Worm (Caenorhabditis elegans) whole organism, L1 larva: ENCODE measurements around the gene tat-1.

Source experiments
- C04F5.9 ChIP-seq: sonication (generic microtip); optimal IDR thresholded peaks from 2 replicates; lab custom pipeline; 2016; ENCODE audit warnings: missing genetic modification characterization, missing compliant biosample characterization
- C16A3.4 ChIP-seq: fragments of 150-350 bp; optimal IDR thresholded peaks from 2 replicates; lab custom pipeline; 2014; ENCODE audit warnings: missing biosample characterization, missing genetic modification characterization
- C34B4.2 ChIP-seq: sonication (generic microtip); optimal IDR thresholded peaks from 2 replicates; lab custom pipeline; 2017; ENCODE audit warnings: mild to moderate bottlenecking, missing genetic modification characterization, missing compliant biosample characterization
- Y116A8C.19 ChIP-seq: sonication (generic microtip); optimal IDR thresholded peaks from 2 replicates; lab custom pipeline; 2016; ENCODE audit warnings: missing compliant biosample characterization, missing genetic modification characterization, borderline replicate concordance
- aly-2 ChIP-seq: fragments of 150-350 bp; optimal IDR thresholded peaks from 2 replicates; lab custom pipeline; 2014; ENCODE audit warnings: missing biosample characterization, missing genetic modification characterization
- ama-1 ChIP-seq: fragments of 150-350 bp; optimal IDR thresholded peaks from 2 replicates; lab custom pipeline; 2014
- blmp-1 ChIP-seq: fragments of 150-350 bp; optimal IDR thresholded peaks from 2 replicates; lab custom pipeline; 2014; ENCODE audit warnings: missing biosample characterization, missing genetic modification characterization
- ceh-82 ChIP-seq, 3 experiments: fragments of 150-350 bp in 1 of 3; sonication (generic microtip) in 2 of 3; optimal IDR thresholded peaks; 2 replicates each; lab custom pipeline; 2014 to 2017; ENCODE audit warnings: missing biosample characterization in 3 of 3, missing genetic modification characterization in 3 of 3
- ceh-88 ChIP-seq: fragments of 200-800 bp; sonication (Bioruptor generic); IDR thresholded peaks from 2 replicates; pipeline ENCODE4 v1.3.6; 2022; ENCODE audit warnings: missing genetic modification characterization, missing compliant biosample characterization
- efl-1 ChIP-seq, 4 experiments: fragments of 150-350 bp; optimal IDR thresholded peaks in 3 of 4; peaks in 1 of 4; 1 replicate in 1 of 4; 2 replicates in 3 of 4; lab custom pipeline; 2014; ENCODE audit warnings: missing biosample characterization in 2 of 4, missing genetic modification characterization in 2 of 4, missing genetic modification reagents in 2 of 4
- efl-3 ChIP-seq: fragments of 200-800 bp; sonication (Bioruptor generic); optimal IDR thresholded peaks from 2 replicates; lab custom pipeline; 2018; ENCODE audit warnings: mild to moderate bottlenecking, missing genetic modification characterization, missing compliant biosample characterization
- egl-13 ChIP-seq: sonication (generic microtip); optimal IDR thresholded peaks from 2 replicates; lab custom pipeline; 2016; ENCODE audit warnings: missing genotype, missing genetic modification reagents, missing genetic modification characterization, missing compliant biosample characterization
- egl-27 ChIP-seq, 2 experiments: fragments of 150-350 bp in 1 of 2; sonication (generic microtip); optimal IDR thresholded peaks; 3 replicates each; lab custom pipeline; 2017 to 2018; ENCODE audit warnings: missing biosample characterization in 2 of 2, missing genetic modification characterization in 2 of 2, missing genetic modification reagents in 2 of 2
- elt-2 ChIP-seq: sonication (generic microtip); optimal IDR thresholded peaks from 2 replicates; lab custom pipeline; 2016; ENCODE audit warnings: missing genetic modification characterization, mild to moderate bottlenecking, inconsistent platforms, missing compliant biosample characterization, missing genetic modification reagents
- ets-5 ChIP-seq: fragments of 200-800 bp; sonication (Bioruptor generic); IDR thresholded peaks from 2 replicates; pipeline ENCODE4 v1.3.6; 2022; ENCODE audit warnings: missing genetic modification characterization, missing compliant biosample characterization
- fkh-10 ChIP-seq: sonication (generic microtip); optimal IDR thresholded peaks from 2 replicates; lab custom pipeline; 2017; ENCODE audit warnings: missing biosample characterization, missing genetic modification reagents, missing genetic modification characterization
- fkh-4 ChIP-seq: sonication (generic microtip); optimal IDR thresholded peaks from 2 replicates; lab custom pipeline; 2016; ENCODE audit warnings: missing compliant biosample characterization, missing genetic modification characterization, borderline replicate concordance
- fkh-8 ChIP-seq: sonication (generic microtip); optimal IDR thresholded peaks from 2 replicates; lab custom pipeline; 2016; ENCODE audit warnings: mild to moderate bottlenecking, missing genetic modification characterization, missing compliant biosample characterization
- hpl-2 ChIP-seq: fragments of 150-350 bp; optimal IDR thresholded peaks from 2 replicates; lab custom pipeline; 2014; ENCODE audit warnings: missing biosample characterization, missing genetic modification reagents, missing genetic modification characterization
- isw-1 ChIP-seq: fragments of 200-800 bp; sonication (Bioruptor generic); IDR thresholded peaks from 2 replicates; pipeline ENCODE4 v1.3.6; 2022; ENCODE audit warnings: missing genetic modification characterization, missing compliant biosample characterization
- jun-1 ChIP-seq: fragments of 150-350 bp; optimal IDR thresholded peaks from 2 replicates; lab custom pipeline; 2014; ENCODE audit warnings: missing biosample characterization, missing genetic modification reagents, missing genetic modification characterization
- lin-14 ChIP-seq: fragments of 200-800 bp; sonication (Bioruptor generic); optimal IDR thresholded peaks from 2 replicates; lab custom pipeline; 2018; ENCODE audit warnings: mild to moderate bottlenecking, missing genetic modification characterization, moderate library complexity, missing compliant biosample characterization
- lin-15B ChIP-seq: fragments of 150-350 bp; sonication (generic microtip); optimal IDR thresholded peaks from 3 replicates; lab custom pipeline; 2014; ENCODE audit warnings: missing biosample characterization, missing genetic modification characterization
- lin-39 ChIP-seq: fragments of 150-350 bp; optimal IDR thresholded peaks from 2 replicates; lab custom pipeline; 2014; ENCODE audit warnings: missing biosample characterization, missing genetic modification reagents, missing genetic modification characterization
- lir-3 ChIP-seq: sonication (generic microtip); optimal IDR thresholded peaks from 2 replicates; lab custom pipeline; 2016; ENCODE audit warnings: mild to moderate bottlenecking, missing genetic modification characterization, moderate library complexity, missing compliant biosample characterization; ENCODE audit not compliant: poor library complexity
- lsy-2 ChIP-seq, 2 experiments: fragments of 150-350 bp; optimal IDR thresholded peaks; 2 replicates each; lab custom pipeline; 2014; ENCODE audit warnings: missing biosample characterization in 2 of 2, missing genetic modification characterization in 2 of 2
- mab-9 ChIP-seq: fragments of 200-800 bp; sonication (Bioruptor generic); IDR thresholded peaks from 2 replicates; pipeline ENCODE4 v1.3.6; 2022; ENCODE audit warnings: missing genetic modification reagents, missing genetic modification characterization, missing compliant biosample characterization
- nhr-19 ChIP-seq: fragments of 200-800 bp; sonication (Bioruptor generic); conservative IDR thresholded peaks from 2 replicates; pipeline ENCODE4 v1.3.6; 2022; ENCODE audit warnings: missing genetic modification characterization, missing compliant biosample characterization
- nhr-28 ChIP-seq: fragments of 150-350 bp; optimal IDR thresholded peaks from 2 replicates; lab custom pipeline; 2014; ENCODE audit warnings: missing biosample characterization, missing genetic modification characterization
- nhr-77 ChIP-seq: fragments of 150-350 bp; optimal IDR thresholded peaks from 2 replicates; lab custom pipeline; 2014; ENCODE audit warnings: missing biosample characterization, missing genetic modification characterization
- nhr-90 ChIP-seq: sonication (generic microtip); optimal IDR thresholded peaks from 2 replicates; lab custom pipeline; 2016; ENCODE audit warnings: mild to moderate bottlenecking, missing genetic modification characterization, missing compliant biosample characterization; ENCODE audit not compliant: poor library complexity
- pax-3 ChIP-seq: fragments of 200-800 bp; sonication (Bioruptor generic); optimal IDR thresholded peaks from 2 replicates; lab custom pipeline; 2018; ENCODE audit warnings: mild to moderate bottlenecking, missing genetic modification characterization, moderate library complexity, missing compliant biosample characterization
- skn-1 ChIP-seq: fragments of 150-350 bp; optimal IDR thresholded peaks from 2 replicates; lab custom pipeline; 2014; ENCODE audit warnings: missing biosample characterization, missing genetic modification characterization
- sox-4 ChIP-seq: sonication (generic microtip); optimal IDR thresholded peaks from 2 replicates; lab custom pipeline; 2016; ENCODE audit warnings: missing genetic modification characterization, missing compliant biosample characterization
- sup-37 ChIP-seq: fragments of 200-800 bp; sonication (Bioruptor generic); optimal IDR thresholded peaks from 2 replicates; lab custom pipeline; 2018; ENCODE audit warnings: mild to moderate bottlenecking, missing genetic modification characterization, missing compliant biosample characterization
- tbx-2 ChIP-seq: sonication (generic microtip); optimal IDR thresholded peaks from 2 replicates; lab custom pipeline; 2016; ENCODE audit warnings: missing genetic modification characterization, missing compliant biosample characterization
- unc-130 ChIP-seq: fragments of 150-350 bp; optimal IDR thresholded peaks from 2 replicates; lab custom pipeline; 2017; ENCODE audit warnings: missing biosample characterization, missing genetic modification characterization, inconsistent platforms
- unc-30 ChIP-seq: sonication (generic microtip); optimal IDR thresholded peaks from 2 replicates; lab custom pipeline; 2017; ENCODE audit warnings: missing biosample characterization, missing genetic modification characterization
- xbp-1 ChIP-seq: sonication (generic microtip); optimal IDR thresholded peaks from 2 replicates; lab custom pipeline; 2016; ENCODE audit warnings: missing genetic modification characterization, missing compliant biosample characterization
- zag-1 ChIP-seq: fragments of 150-350 bp; optimal IDR thresholded peaks from 2 replicates; lab custom pipeline; 2014; ENCODE audit warnings: missing biosample characterization, missing genetic modification characterization
- zip-4 ChIP-seq: fragments of 200-800 bp; sonication (Bioruptor generic); optimal IDR thresholded peaks from 2 replicates; lab custom pipeline; 2018; ENCODE audit warnings: mild to moderate bottlenecking, missing genetic modification characterization, moderate library complexity, missing compliant biosample characterization
- ztf-4 ChIP-seq: fragments of 150-350 bp; optimal IDR thresholded peaks from 2 replicates; lab custom pipeline; 2014; ENCODE audit warnings: missing biosample characterization, missing genetic modification characterization

tat-1 gene

DNA sequence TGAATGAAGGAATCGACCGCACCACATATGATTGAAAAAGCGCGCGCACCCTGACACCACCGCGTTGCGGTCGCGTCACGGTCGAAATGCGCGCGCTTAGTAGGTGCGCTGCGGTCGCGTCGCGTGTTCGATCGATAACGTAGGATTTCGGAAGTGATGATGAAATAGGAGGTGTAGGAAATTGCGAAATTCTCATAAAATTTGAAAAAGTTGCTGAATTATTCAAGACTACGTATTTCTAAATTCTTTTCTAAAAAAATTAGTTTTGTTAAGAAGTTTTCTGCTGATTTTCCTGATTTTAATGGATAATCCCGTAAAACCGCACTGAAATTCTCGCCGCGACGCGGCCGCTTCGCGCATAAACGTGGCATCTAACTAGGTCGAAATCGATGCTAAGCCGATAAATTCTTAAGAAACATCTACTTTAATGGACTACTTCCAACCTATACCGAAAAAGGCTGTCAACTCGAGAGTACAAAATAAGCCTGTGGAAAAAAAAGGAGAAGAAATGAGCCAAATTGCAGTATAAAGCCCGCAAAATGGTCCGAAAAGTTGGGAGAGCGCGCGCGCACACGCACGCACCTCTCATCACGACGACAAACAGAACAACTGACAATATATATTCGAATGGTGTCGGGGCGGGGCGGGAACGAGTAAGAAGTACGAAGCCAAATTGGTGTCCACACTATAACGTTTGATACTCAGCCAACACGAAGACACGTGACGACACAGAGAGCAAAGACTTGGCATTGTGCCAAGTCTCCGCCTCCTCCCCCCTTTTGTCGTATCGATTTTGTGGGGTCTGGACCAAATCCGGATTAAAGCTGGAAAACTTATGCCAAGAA is 52.8 kb downstream of the tat-1 start, which contains the start of gene his-72 (continued):
- TF ChIP-seq ceh-88 (GFP tag; lab: Robert Waterston, UW) (0 out of 2 replicates have a peak, but pooled peaks have one; percentile 17), sup-37 (GFP tag; lab: Kevin White, UChicago) (no peak), pax-3 (tag; lab: Kevin White, UChicago) (peak; percentile 46), nhr-90 (tag; lab: Kevin White, UChicago) (peak; percentile 29), Y116A8C.19 (tag; lab: Kevin White, UChicago) (no peak), unc-130 (tag; lab: Kevin White, UChicago) (peak; percentile 23), C16A3.4 (tag; lab: Kevin White, UChicago) (no peak), zag-1 (tag; lab: Kevin White, UChicago) (no peak), ets-5 (no peak), aly-2 (no peak), fkh-8 (peak; percentile 68), nhr-19 (GFP tag; lab: Robert Waterston, UW) (peak; percentile 64), C04F5.9 (tag; lab: Kevin White, UChicago) (no peak), sox-4 (tag; lab: Kevin White, UChicago) (no peak), hpl-2 (GFP tag; lab: Kevin White, UChicago) (no peak), zip-4 (GFP tag; lab: Kevin White, UChicago) (peak; percentile 7), jun-1 (tag; lab: Kevin White, UChicago) (peak; percentile 6), tbx-2 (tag; lab: Kevin White, UChicago) (peak; percentile 48), nhr-77 (tag; lab: Kevin White, UChicago) (no peak), lir-3 (peak; percentile 13), lin-39 (tag; lab: Kevin White, UChicago) (no peak), skn-1 (tag; lab: Kevin White, UChicago) (no peak), isw-1 (peak; percentile 36), lin-14 (GFP tag; lab: Kevin White, UChicago) (peak; percentile 85), egl-13 (peak; percentile 25), fkh-4 (tag; lab: Kevin White, UChicago) (no peak), lin-15B (tag; lab: Kevin White, UChicago) (no peak), fkh-10 (GFP tag; lab: Kevin White, UChicago) (no peak), ama-1 (lab: Kevin White, UChicago) (no peak), nhr-28 (tag; lab: Kevin White, UChicago) (no peak), unc-30 (tag; lab: Kevin White, UChicago) (no peak), elt-2 (tag; lab: Kevin White, UChicago) (peak; percentile 31), C34B4.2 (tag; lab: Kevin White, UChicago) (no peak), blmp-1 (tag; lab: Kevin White, UChicago) (no peak)

- TF ChIP-seq efl-3 (GFP tag; lab: Kevin White, UChicago) (no peak), efl-1 (optimal IDR thresholded peaks at IDR 0.05; lab: Kevin White, UChicago) (no peak), efl-1 (GFP tag; optimal IDR thresholded peaks at IDR 0.05 in 1 of 2; lab: Kevin White, UChicago) (peak in 1 of 2 experiments; percentile 91)
Measured at ce11 chrIII:12367891-12368290, 53.6 kb downstream of the tat-1 start.

DNA sequence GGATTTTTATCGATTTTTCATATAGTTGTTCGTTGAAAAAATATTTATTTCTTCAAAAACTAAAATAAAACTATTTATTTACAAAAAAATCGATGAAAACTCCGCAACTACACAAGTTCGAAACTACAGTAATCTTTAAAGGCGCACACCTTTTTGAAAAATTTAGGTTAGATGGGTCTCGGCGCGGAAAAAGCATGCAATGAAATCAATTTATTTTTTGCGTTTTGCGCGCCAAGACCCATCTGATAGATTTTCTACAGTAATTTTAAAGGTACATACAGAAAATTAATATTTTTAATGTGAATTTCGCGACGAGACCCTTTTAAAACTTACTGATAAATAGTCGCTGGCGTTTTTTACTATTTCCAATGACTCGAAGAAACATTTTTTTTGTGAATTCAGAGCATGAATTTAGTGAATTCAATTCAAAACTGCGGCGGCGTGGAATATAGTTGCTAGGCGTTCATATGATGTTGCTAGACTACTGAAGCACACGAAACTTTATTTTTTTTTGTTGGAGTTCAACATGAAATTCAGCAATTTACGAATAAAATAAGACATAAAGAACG is 54.4 kb downstream of the tat-1 start, which contains the start of gene Y75B8A.33:
Gene Y75B8A.33, minus strand, starts transcription at position 385 of the 569 bp plus-strand sequence.
- no peak for TF ChIP-seq ceh-82 (tag; optimal IDR thresholded peaks at IDR 0.05; lab: Kevin White, UChicago)
- TF ChIP-seq ama-1 (lab: Kevin White, UChicago), result peak; percentile 61
- TF ChIP-seq lin-15B (tag; lab: Kevin White, UChicago), result no peak
- no peak for TF ChIP-seq ceh-88 (GFP tag; lab: Robert Waterston, UW)
- no peak for TF ChIP-seq mab-9 (GFP tag; lab: Robert Waterston, UW)
- TF ChIP-seq lsy-2 (tag; optimal IDR thresholded peaks at IDR 0.05; lab: Kevin White, UChicago), result peak in 1 of 2 experiments; percentile 1
- TF ChIP-seq egl-27 (tag; optimal IDR thresholded peaks at IDR 0.05; lab: Kevin White, UChicago), result no peak
- no peak for TF ChIP-seq xbp-1
- no peak for TF ChIP-seq C34B4.2 (tag; lab: Kevin White, UChicago)
- no peak for TF ChIP-seq efl-1 (optimal IDR thresholded peaks at IDR 0.05; lab: Kevin White, UChicago)
- peak in 1 of 2 experiments; percentile 60 for TF ChIP-seq efl-1 (GFP tag; optimal IDR thresholded peaks at IDR 0.05 in 1 of 2; lab: Kevin White, UChicago)
- peak; percentile 45 for TF ChIP-seq ztf-4 (tag; lab: Kevin White, UChicago)
- TF ChIP-seq tbx-2 (tag; lab: Kevin White, UChicago), result no peak
